Worm (Caenorhabditis elegans) whole organism, mixed stage, embryonic: Measurements from ENCODE around the gene C28C12.1.

Experiments used
- M03D4.4 ChIP-seq: sonication (generic microtip); optimal IDR thresholded peaks from 2 replicates; lab custom pipeline; 2017; ENCODE audit warnings: mild to moderate bottlenecking, missing genetic modification characterization, missing compliant biosample characterization
- bed-3 ChIP-seq: fragments of 200-800 bp; sonication (Bioruptor generic); optimal IDR thresholded peaks from 3 replicates; lab custom pipeline; 2018; ENCODE audit warnings: mild to moderate bottlenecking, missing genetic modification characterization, moderate library complexity, missing compliant biosample characterization
- blmp-1 ChIP-seq: fragments of 150-350 bp; optimal IDR thresholded peaks from 2 replicates; lab custom pipeline; 2014; ENCODE audit warnings: missing biosample characterization, missing genetic modification characterization
- ceh-39 ChIP-seq: fragments of 150-350 bp; optimal IDR thresholded peaks from 2 replicates; lab custom pipeline; 2014; ENCODE audit warnings: missing biosample characterization, missing genetic modification characterization
- ceh-83 ChIP-seq: fragments of 200-800 bp; sonication (Bioruptor generic); optimal IDR thresholded peaks from 2 replicates; lab custom pipeline; 2018; ENCODE audit warnings: mild to moderate bottlenecking, missing genetic modification characterization, missing compliant biosample characterization
- ces-1 ChIP-seq: fragments of 150-350 bp; optimal IDR thresholded peaks from 2 replicates; lab custom pipeline; 2014; ENCODE audit warnings: missing biosample characterization, missing genetic modification reagents, missing genetic modification characterization
- cnd-1 ChIP-seq: fragments of 200-800 bp; sonication (Bioruptor generic); optimal IDR thresholded peaks from 2 replicates; lab custom pipeline; 2018; ENCODE audit warnings: mild to moderate bottlenecking, missing genetic modification characterization, missing compliant biosample characterization
- drap-1 ChIP-seq: fragments of 200-800 bp; sonication (Bioruptor generic); optimal IDR thresholded peaks from 3 replicates; lab custom pipeline; 2018; ENCODE audit warnings: mild to moderate bottlenecking, missing genetic modification characterization, missing compliant biosample characterization
- ham-2 ChIP-seq: fragments of 200-800 bp; sonication (Bioruptor generic); optimal IDR thresholded peaks from 2 replicates; lab custom pipeline; 2018; ENCODE audit warnings: mild to moderate bottlenecking, missing genetic modification characterization, missing compliant biosample characterization
- hlh-1 ChIP-seq: fragments of 150-350 bp; optimal IDR thresholded peaks from 2 replicates; lab custom pipeline; 2014; ENCODE audit warnings: missing biosample characterization, missing genetic modification reagents, missing genetic modification characterization
- lin-32 ChIP-seq: fragments of 200-800 bp; sonication (Bioruptor generic); optimal IDR thresholded peaks from 2 replicates; lab custom pipeline; 2018; ENCODE audit warnings: mild to moderate bottlenecking, missing genetic modification characterization, missing compliant biosample characterization
- lsy-2 ChIP-seq: fragments of 150-350 bp; optimal IDR thresholded peaks from 2 replicates; lab custom pipeline; 2014; ENCODE audit warnings: missing biosample characterization, missing genetic modification characterization
- mep-1 ChIP-seq: fragments of 150-350 bp; optimal IDR thresholded peaks from 2 replicates; lab custom pipeline; 2017; ENCODE audit warnings: missing biosample characterization, missing genetic modification reagents, missing genetic modification characterization, inconsistent platforms
- mls-2 ChIP-seq: sonication (generic microtip); optimal IDR thresholded peaks from 2 replicates; lab custom pipeline; 2016; ENCODE audit warnings: mild to moderate bottlenecking, missing genetic modification characterization, moderate library complexity, missing compliant biosample characterization
- nhr-2 ChIP-seq: fragments of 150-350 bp; optimal IDR thresholded peaks from 2 replicates; lab custom pipeline; 2014; ENCODE audit warnings: missing biosample characterization, missing genetic modification characterization
- nhr-237 ChIP-seq: fragments of 150-350 bp; optimal IDR thresholded peaks from 2 replicates; lab custom pipeline; 2014; ENCODE audit warnings: missing biosample characterization, missing genetic modification characterization
- nhr-28 ChIP-seq: fragments of 150-350 bp; optimal IDR thresholded peaks from 2 replicates; lab custom pipeline; 2014; ENCODE audit warnings: missing biosample characterization, missing genetic modification characterization
- nhr-76 ChIP-seq: sonication (generic microtip); optimal IDR thresholded peaks from 2 replicates; lab custom pipeline; 2017; ENCODE audit warnings: missing biosample characterization, missing genetic modification characterization
- pha-4 ChIP-seq: fragments of 150-350 bp; optimal IDR thresholded peaks from 2 replicates; lab custom pipeline; 2018; ENCODE audit warnings: missing biosample characterization, missing genetic modification reagents, missing genetic modification characterization
- sem-2 ChIP-seq: fragments of 200-800 bp; sonication (Bioruptor generic); optimal IDR thresholded peaks from 2 replicates; lab custom pipeline; 2018; ENCODE audit warnings: mild to moderate bottlenecking, missing genetic modification characterization, missing compliant biosample characterization
- snpc-4 ChIP-seq: fragments of 150-350 bp; optimal IDR thresholded peaks from 2 replicates; lab custom pipeline; 2014; ENCODE audit warnings: missing biosample characterization, missing genetic modification characterization
- sptf-1 ChIP-seq: sonication (generic microtip); optimal IDR thresholded peaks from 2 replicates; lab custom pipeline; 2017; ENCODE audit warnings: mild to moderate bottlenecking, missing genetic modification characterization, moderate library complexity, missing compliant biosample characterization
- tbx-8 ChIP-seq: fragments of 200-800 bp; sonication (Bioruptor generic); optimal IDR thresholded peaks from 2 replicates; lab custom pipeline; 2018; ENCODE audit warnings: mild to moderate bottlenecking, missing genetic modification characterization, moderate library complexity, missing compliant biosample characterization
- unc-39 ChIP-seq: fragments of 150-350 bp; optimal IDR thresholded peaks from 2 replicates; lab custom pipeline; 2014; ENCODE audit warnings: missing biosample characterization, missing genetic modification characterization
- unc-62 ChIP-seq: fragments of 150-350 bp; optimal IDR thresholded peaks from 2 replicates; lab custom pipeline; 2014; ENCODE audit warnings: missing biosample characterization, missing genetic modification reagents, missing genetic modification characterization
- ztf-11 ChIP-seq: fragments of 150-350 bp; optimal IDR thresholded peaks from 2 replicates; lab custom pipeline; 2014; ENCODE audit warnings: missing biosample characterization, missing genetic modification characterization

Gene C28C12.1

ce11 chrIV:8487183-8487582 lies 14.3 kb upstream of the C28C12.1 start, which contains the start of gene srlf-3:
TSS of gene srlf-3 (plus strand) at chrIV:8487483.
- no peak for TF ChIP-seq tbx-8
- no peak for TF ChIP-seq blmp-1 (tag; lab: Kevin White, UChicago)

ce11 chrIV:8488043-8488442 lies 13.4 kb upstream of the C28C12.1 start:
- TF ChIP-seq M03D4.4 (tag; lab: Kevin White, UChicago) = no peak
- no peak for TF ChIP-seq nhr-237
- no peak for TF ChIP-seq sptf-1 (tag; lab: Kevin White, UChicago)
- TF ChIP-seq ham-2 (GFP tag; lab: Kevin White, UChicago) = no peak
- TF ChIP-seq blmp-1 (tag; lab: Kevin White, UChicago) = no peak
- TF ChIP-seq ceh-39 (tag; lab: Kevin White, UChicago) = no peak
- no peak for TF ChIP-seq bed-3 (GFP tag; lab: Kevin White, UChicago)
- TF ChIP-seq ztf-11 (tag; lab: Kevin White, UChicago) = no peak
- TF ChIP-seq nhr-2 (tag; lab: Kevin White, UChicago) = no peak

- TF ChIP-seq snpc-4 (tag; lab: Kevin White, UChicago) (no peak), bed-3 (GFP tag; lab: Kevin White, UChicago) (no peak), lsy-2 (tag; lab: Kevin White, UChicago) (no peak), ham-2 (GFP tag; lab: Kevin White, UChicago) (no peak), nhr-76 (tag; lab: Kevin White, UChicago) (no peak), hlh-1 (tag; lab: Kevin White, UChicago) (no peak), blmp-1 (tag; lab: Kevin White, UChicago) (no peak), drap-1 (GFP tag; lab: Kevin White, UChicago) (no peak), sptf-1 (tag; lab: Kevin White, UChicago) (no peak), nhr-2 (tag; lab: Kevin White, UChicago) (no peak), nhr-237 (no peak), unc-62 (GFP tag; lab: Kevin White, UChicago) (no peak), nhr-28 (tag; lab: Kevin White, UChicago) (no peak), pha-4 (tag; lab: Kevin White, UChicago) (no peak), M03D4.4 (tag; lab: Kevin White, UChicago) (no peak)
- TF ChIP-seq, all 35 proteins: peak for 0
Measured at ce11 chrIV:8489915-8490314, 11.6 kb upstream of the C28C12.1 start, which contains the start of gene srlf-2. TSS of gene srlf-2 (plus strand) at chrIV:8490215.

ce11 chrIV:8492242-8492641 lies 9.2 kb upstream of the C28C12.1 start, which contains the start of gene sru-7:
TSS of gene sru-7 (plus strand) at chrIV:8492542.
- TF ChIP-seq cnd-1 (tag; lab: Kevin White, UChicago) = no peak
- no peak for TF ChIP-seq ceh-83
- no peak for TF ChIP-seq ces-1
- TF ChIP-seq bed-3 (GFP tag; lab: Kevin White, UChicago) = no peak
- TF ChIP-seq lsy-2 (tag; lab: Kevin White, UChicago) = no peak
- no peak for TF ChIP-seq blmp-1 (tag; lab: Kevin White, UChicago)
- no peak for TF ChIP-seq sptf-1 (tag; lab: Kevin White, UChicago)
- no peak for TF ChIP-seq nhr-28 (tag; lab: Kevin White, UChicago)
- no peak for TF ChIP-seq mep-1 (tag; lab: Kevin White, UChicago)
- no peak for TF ChIP-seq sem-2
- no peak for TF ChIP-seq ceh-39 (tag; lab: Kevin White, UChicago)
- TF ChIP-seq nhr-2 (tag; lab: Kevin White, UChicago) = no peak
- TF ChIP-seq drap-1 (GFP tag; lab: Kevin White, UChicago) = no peak
- no peak for TF ChIP-seq unc-39
- TF ChIP-seq ham-2 (GFP tag; lab: Kevin White, UChicago) = no peak
- TF ChIP-seq unc-62 (GFP tag; lab: Kevin White, UChicago) = no peak
- no peak for TF ChIP-seq mls-2 (tag; lab: Kevin White, UChicago)

- TF ChIP-seq M03D4.4 (tag; lab: Kevin White, UChicago) (no peak), nhr-28 (tag; lab: Kevin White, UChicago) (no peak), unc-39 (no peak), nhr-2 (tag; lab: Kevin White, UChicago) (no peak), lin-32 (GFP tag; lab: Kevin White, UChicago) (no peak), sptf-1 (tag; lab: Kevin White, UChicago) (no peak), mls-2 (tag; lab: Kevin White, UChicago) (no peak), cnd-1 (tag; lab: Kevin White, UChicago) (no peak), ham-2 (GFP tag; lab: Kevin White, UChicago) (no peak), drap-1 (GFP tag; lab: Kevin White, UChicago) (no peak), nhr-76 (tag; lab: Kevin White, UChicago) (no peak), nhr-237 (no peak)
Measured at ce11 chrIV:8496263-8496662, 5.2 kb upstream of the C28C12.1 start, which contains the start of gene C28C12.12. TSS of gene C28C12.12 (minus strand) at chrIV:8496363.
